Fruit fly (Drosophila melanogaster) whole organism, pupa: ENCODE measurements around the gene eff.

Experiments used
- CG10348 ChIP-seq: fragments of 200-800 bp; sonication (Bioruptor generic); IDR thresholded peaks from 2 replicates; pipeline ENCODE4 v1.3.6; 2022; ENCODE audit warnings: missing biosample characterization, missing genetic modification characterization
- CG13204 ChIP-seq: fragments of 200-800 bp; sonication (Bioruptor generic); optimal IDR thresholded peaks from 2 replicates; lab custom pipeline; 2018; ENCODE audit warnings: missing biosample characterization, mild to moderate bottlenecking, missing genetic modification characterization, moderate library complexity
- CG4496 ChIP-seq: fragments of 200-800 bp; sonication (Bioruptor generic); IDR thresholded peaks from 3 replicates; pipeline ENCODE4 v1.3.6; 2022; ENCODE audit warnings: missing biosample characterization, missing genetic modification characterization
- CG8159 ChIP-seq: fragments of 200-800 bp; sonication (Bioruptor generic); optimal IDR thresholded peaks from 3 replicates; lab custom pipeline; 2018; ENCODE audit warnings: missing biosample characterization, mild to moderate bottlenecking, missing genetic modification characterization, moderate library complexity
- CG8301 ChIP-seq: fragments of 200-800 bp; sonication (Bioruptor generic); optimal IDR thresholded peaks from 2 replicates; lab custom pipeline; 2018; ENCODE audit warnings: missing biosample characterization, mild to moderate bottlenecking, missing genetic modification characterization
- D1 ChIP-seq: fragments of 200-800 bp; sonication (Bioruptor generic); optimal IDR thresholded peaks from 2 replicates; lab custom pipeline; 2018; ENCODE audit warnings: missing biosample characterization, mild to moderate bottlenecking, missing genetic modification characterization, moderate library complexity
- EcR ChIP-seq: fragments of 200-800 bp; sonication (Bioruptor generic); optimal IDR thresholded peaks from 3 replicates; lab custom pipeline; 2019; ENCODE audit warnings: missing biosample characterization, missing genetic modification characterization, mild to moderate bottlenecking, moderate library complexity, missing genetic modification reagents
- Ets98B ChIP-seq: fragments of 200-800 bp; sonication (Bioruptor generic); IDR thresholded peaks from 2 replicates; pipeline ENCODE4 v1.3.6; 2022; ENCODE audit warnings: missing biosample characterization, missing genetic modification characterization
- rn ChIP-seq: fragments of 200-800 bp; sonication (Bioruptor generic); IDR thresholded peaks from 2 replicates; pipeline ENCODE4 v1.3.6; 2022; ENCODE audit warnings: missing biosample characterization, missing genetic modification characterization

- TF ChIP-seq CG8301 (tag; lab: Kevin White, UChicago) (no peak), CG4496 (no peak), CG13204 (GFP tag; lab: Kevin White, UChicago) (no peak), CG8159 (tag; lab: Kevin White, UChicago) (no peak), Ets98B (GFP tag; lab: Robert Waterston, UW) (no peak), CG10348 (GFP tag; lab: Robert Waterston, UW) (no peak), rn (no peak), EcR (no peak), D1 (tag; lab: Kevin White, UChicago) (no peak)
Measured at dm6 chr3R:14695054-14695453, 46.1 kb downstream of the eff start.
